Fruit fly (Drosophila melanogaster) ovary, adult (tissue): ENCODE measurements around the gene Ubi-p63E.

Source experiments
- CG17801 ChIP-seq: fragments of 200-800 bp; optimal IDR thresholded peaks from 2 replicates; lab custom pipeline; 2019; ENCODE audit warnings: missing biosample characterization, mild to moderate bottlenecking, missing genetic modification characterization, moderate library complexity; ENCODE audit not compliant: partially characterized antibody

Ubi-p63E gene

DNA sequence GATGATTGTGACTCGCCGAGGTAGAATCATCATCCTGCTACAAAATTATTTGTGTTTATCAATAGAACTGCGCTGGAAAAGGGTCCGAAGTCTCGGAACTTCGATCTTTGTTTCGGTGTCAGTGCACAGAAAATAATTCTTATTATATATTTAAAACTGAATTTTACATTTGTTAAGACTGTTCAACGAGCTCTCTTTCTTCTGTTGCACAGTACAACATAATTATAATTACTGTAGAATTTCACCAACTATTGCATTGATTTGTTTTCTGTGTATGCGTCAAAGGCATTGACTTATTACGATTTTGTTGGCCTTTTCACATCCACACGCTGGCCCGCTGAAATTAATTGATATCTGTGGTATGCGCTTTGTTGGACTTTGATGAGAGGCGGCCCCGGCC, 39.5 kb downstream of the Ubi-p63E start:
- no peak for TF ChIP-seq CG17801 (GFP tag; lab: Kevin White, UChicago)

DNA sequence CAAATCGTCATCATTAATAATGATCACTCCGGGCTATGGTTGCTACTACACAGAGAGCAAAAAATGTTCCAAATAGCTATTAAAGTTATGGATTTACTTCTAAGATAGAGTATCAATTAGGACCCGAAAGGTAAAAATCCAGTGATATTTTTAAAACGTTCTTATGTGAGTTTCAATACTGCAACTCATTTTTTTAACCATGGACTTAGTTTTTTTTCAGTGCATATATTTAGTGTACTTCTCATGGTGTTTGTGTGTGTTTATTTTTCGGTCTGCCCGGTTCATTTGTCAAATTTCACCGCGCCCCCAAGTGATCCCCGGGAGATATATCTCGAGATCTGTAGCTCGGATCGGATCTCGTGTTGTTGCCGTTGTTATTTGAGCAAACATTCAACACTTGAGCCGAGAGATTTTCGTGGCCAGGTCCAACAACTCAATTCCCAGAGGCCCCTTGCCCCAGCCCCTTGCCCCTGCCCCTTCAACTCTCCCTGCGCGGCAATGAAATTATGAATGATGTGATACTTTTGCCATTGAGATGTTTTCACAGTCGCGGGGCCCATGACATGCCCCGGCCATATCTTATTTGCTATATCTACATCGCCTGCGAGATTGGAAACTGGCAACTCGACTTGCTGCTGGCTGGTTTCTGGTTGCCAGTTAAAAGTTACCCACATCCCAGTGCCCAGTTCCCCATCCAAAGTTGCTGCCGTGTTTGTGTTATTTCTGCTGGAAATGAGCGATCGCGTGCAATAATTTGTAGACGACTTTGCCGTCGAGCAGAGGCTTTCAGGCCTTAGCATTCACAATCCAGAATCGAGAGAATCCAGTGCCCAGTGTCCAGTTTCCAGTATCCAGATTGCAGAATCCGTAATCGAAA, 40.2 kb downstream of the Ubi-p63E start:
- TF ChIP-seq CG17801 (GFP tag; lab: Kevin White, UChicago), result no peak

DNA sequence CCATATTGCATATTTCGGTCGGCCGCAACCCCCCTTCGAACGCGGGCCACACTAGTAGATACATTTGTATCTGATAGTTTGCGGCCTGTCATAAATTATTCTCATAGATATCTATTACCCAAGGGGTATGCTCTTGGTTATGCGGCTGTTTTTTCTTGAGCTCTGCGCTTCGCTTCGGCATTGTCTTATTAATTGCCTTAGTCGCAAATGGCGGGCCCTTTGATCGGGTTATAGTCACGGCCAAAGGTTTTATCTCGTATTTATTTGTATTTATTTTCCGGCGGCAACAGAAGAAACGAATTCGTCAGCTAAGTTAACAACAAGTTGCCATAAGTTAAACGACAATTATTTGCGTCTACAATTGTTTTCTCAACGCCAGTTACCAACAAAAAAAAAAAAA, 47.0 kb downstream of the Ubi-p63E start:
- no peak for TF ChIP-seq CG17801 (GFP tag; lab: Kevin White, UChicago)

DNA sequence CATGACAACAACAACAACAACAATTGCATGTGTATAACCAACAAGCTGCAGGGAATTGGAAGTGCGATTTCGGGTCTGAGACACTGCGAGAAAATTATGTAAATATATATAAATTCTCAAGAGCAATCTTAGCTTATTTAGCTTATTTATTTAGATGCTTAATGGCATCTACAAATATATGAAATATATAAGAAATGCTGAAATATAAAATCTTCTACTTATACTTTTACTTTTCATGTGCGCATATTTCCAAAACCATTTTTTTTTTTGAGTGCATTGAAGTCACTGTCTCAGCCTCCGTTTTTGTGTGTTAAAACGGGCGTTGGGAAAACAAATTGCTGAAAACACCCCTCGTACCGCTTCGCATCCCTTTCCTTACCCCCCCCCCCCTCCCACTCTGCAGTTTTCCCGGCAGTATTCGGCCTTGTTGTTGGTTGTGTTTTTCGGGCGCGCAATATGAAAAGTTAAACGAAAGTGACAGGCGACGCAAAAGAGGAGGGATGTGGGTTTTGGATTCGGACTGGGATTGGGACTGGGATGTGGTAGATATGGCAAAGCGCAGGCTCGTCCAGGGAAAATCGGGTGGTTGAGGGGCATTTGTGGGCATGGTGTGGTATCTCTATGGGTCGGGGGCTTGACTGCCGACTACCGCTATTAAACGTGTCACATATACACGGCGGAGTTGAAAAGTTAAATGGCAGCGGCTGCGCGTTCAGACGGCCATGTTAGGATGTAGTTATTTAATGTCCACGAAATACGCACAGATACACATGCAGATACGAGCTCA, 47.6 kb downstream of the Ubi-p63E start:
- TF ChIP-seq CG17801 (GFP tag; lab: Kevin White, UChicago), result no peak

DNA sequence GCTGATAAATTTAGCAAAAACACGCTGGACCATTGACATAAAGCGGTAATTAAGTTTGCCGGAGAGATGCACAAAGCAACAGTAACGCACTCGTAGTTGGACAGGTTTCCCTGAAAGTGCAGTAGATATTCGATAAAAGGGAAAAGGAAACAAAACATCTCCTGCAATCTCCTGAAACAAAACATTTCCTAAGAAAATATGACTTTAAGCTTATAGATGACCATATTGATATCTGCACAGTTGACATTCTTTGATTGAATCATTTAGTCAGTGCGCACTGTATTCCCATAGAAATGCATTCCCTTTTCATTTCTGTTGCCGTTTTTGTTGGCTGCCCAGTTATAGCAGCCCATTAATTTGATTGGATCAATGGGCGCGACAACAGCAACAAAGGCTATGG, 50.1 kb downstream of the Ubi-p63E start:
- TF ChIP-seq CG17801 (GFP tag; lab: Kevin White, UChicago), result no peak

DNA sequence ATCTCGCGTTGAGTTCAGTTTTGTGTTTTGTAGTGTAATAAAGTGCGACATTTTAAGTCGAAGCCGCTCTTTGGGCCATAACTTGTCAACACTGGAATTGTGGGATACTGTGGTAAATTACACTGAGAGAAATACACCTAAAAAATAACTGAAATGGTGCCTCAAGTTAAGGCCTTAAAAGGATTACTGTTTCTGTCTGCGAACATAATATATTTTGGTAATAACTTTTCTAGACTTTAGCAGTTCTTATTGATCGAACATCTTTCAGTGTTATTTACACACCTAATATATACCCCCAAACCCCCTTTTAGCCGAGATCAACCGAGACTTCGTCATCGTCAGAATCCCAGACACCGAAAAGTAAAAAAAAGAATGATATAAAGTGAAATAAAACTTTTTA, 51.1 kb downstream of the Ubi-p63E start:
- TF ChIP-seq CG17801 (GFP tag; lab: Kevin White, UChicago), result no peak

DNA sequence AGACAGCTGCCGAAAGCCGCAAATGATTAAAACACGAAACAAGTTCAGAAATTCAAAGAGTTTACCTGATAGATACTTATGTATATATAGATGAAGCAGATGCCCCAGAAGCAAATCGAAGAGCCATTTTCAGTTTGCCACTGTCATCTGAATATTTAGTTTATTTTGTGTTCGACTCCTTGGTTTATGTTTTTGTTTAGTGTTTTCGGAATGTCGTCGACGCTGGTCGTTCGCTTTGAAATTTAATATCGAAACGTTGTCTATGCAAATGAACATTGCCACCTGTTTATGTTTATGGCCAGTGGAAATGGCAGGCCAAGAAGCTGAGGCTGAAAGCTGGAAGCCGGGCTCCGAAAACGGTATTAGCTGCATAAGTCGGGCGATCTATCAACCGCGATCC, 51.9 kb downstream of the Ubi-p63E start:
- TF ChIP-seq CG17801 (GFP tag; lab: Kevin White, UChicago), result no peak

DNA sequence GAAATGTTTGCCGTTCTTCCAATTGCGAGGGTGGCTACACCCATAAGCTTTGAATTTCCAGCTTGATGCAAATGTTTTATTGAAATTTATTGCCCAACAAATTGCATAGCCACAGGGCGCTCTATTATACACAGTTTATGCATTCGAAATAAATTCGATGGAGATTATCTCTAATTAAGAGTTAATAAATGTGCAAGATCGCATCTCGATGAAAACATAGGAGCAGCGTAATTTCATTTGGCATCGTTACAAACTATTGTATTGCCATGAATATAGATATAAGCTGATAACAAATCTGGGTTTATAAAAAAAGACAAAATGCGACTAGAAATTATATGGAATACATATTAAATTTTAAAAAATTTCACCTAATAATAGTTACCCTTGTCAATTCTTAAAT, 52.5 kb downstream of the Ubi-p63E start:
- no peak for TF ChIP-seq CG17801 (GFP tag; lab: Kevin White, UChicago)

DNA sequence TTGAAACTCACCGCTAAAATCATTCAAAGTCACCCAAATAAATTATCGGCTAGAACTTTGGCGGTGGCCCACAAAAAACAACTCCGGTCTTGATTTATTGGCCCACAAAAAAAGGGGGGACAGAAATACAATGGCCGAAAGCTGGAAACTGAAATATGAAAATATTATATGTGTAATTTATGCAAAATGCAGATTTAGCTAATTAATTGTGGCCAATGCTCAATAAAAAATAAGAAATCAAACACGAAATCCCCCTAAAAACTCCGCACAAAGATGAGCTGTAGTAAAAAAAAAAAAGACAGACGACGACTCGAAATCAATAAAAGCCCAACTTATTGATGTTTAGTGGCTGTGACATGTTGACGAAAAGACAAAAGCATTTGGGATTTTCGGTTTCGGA, 53.2 kb downstream of the Ubi-p63E start:
- no peak for TF ChIP-seq CG17801 (GFP tag; lab: Kevin White, UChicago)
